Worm (Caenorhabditis elegans): ENCODE results near the gene ndab-2.

ce11 chrIII:7216226-7216625 lies 35.7 kb downstream of the ndab-2 start, which contains the start of gene R151.1:
- no peak for TF ChIP-seq aly-2 (tag; optimal IDR thresholded peaks at IDR 0.05)
- TF ChIP-seq fos-1 (tag; optimal IDR thresholded peaks at IDR 0.05): no peak
- TF ChIP-seq blmp-1 (tag; optimal IDR thresholded peaks at IDR 0.05; ENCODE audit: insufficient read depth): no peak
- TF ChIP-seq nhr-129 (tag; optimal IDR thresholded peaks at IDR 0.05): no peak
- TF ChIP-seq C34F6.9 (tag; optimal IDR thresholded peaks at IDR 0.05): no peak
- no peak for TF ChIP-seq lin-13 (GFP tag; optimal IDR thresholded peaks at IDR 0.05)
- TF ChIP-seq snpc-4 (tag; optimal IDR thresholded peaks at IDR 0.05): no peak
- no peak for TF ChIP-seq R02D3.7 (tag; optimal IDR thresholded peaks at IDR 0.05)
- TF ChIP-seq nhr-23 (tag; optimal IDR thresholded peaks at IDR 0.05): no peak
- no peak for TF ChIP-seq nhr-25 (tag; optimal IDR thresholded peaks at IDR 0.05)
- TF ChIP-seq skn-1 (tag; optimal IDR thresholded peaks at IDR 0.05): no peak
